Fruit fly (Drosophila melanogaster): ENCODE measurements around the gene bocks.

bocks gene

dm6 chr3R:9573812-9574587, 16.8 kb downstream of the bocks start, which contains the start of gene CG9399 (continued):
- TF ChIP-seq caup (GFP tag; optimal IDR thresholded peaks at IDR 0.05; ENCODE audit: severe bottlenecking) (peak; percentile 95), az2 (GFP tag; optimal IDR thresholded peaks at IDR 0.05) (peak; percentile 98), dmrt11E (tag; optimal IDR thresholded peaks at IDR 0.05) (peak; percentile 97), HLHmδ (GFP tag; optimal IDR thresholded peaks at IDR 0.05) (no peak), Camta (GFP tag; optimal IDR thresholded peaks at IDR 0.05) (peak; percentile 90), Elba2 (GFP tag; optimal IDR thresholded peaks at IDR 0.05) (peak; percentile 84), CG31388 (GFP tag; optimal IDR thresholded peaks at IDR 0.05) (peak; percentile 91), CG3163 (GFP tag; optimal IDR thresholded peaks at IDR 0.05) (peak; percentile 71), lmd (GFP tag; IDR thresholded peaks at IDR 0.05) (peak; percentile 97), B-H2 (GFP tag; optimal IDR thresholded peaks at IDR 0.05) (peak; percentile 94), CG14441 (GFP tag; IDR thresholded peaks at IDR 0.05) (peak; percentile 98), Hsf (GFP tag; optimal IDR thresholded peaks at IDR 0.05) (peak; percentile 98), CG17328 (GFP tag; IDR thresholded peaks at IDR 0.05) (peak; percentile 98), chm (GFP tag; IDR thresholded peaks at IDR 0.05) (peak; percentile 98), Ssrp (tag; optimal IDR thresholded peaks at IDR 0.05) (peak; percentile 99), CG13775 (GFP tag; optimal IDR thresholded peaks at IDR 0.05) (peak; percentile 98), CG3847 (GFP tag; IDR thresholded peaks at IDR 0.05) (peak; percentile 97), Dad (GFP tag; optimal IDR thresholded peaks at IDR 0.05) (peak; percentile 92), CG32767 (GFP tag; IDR thresholded peaks at IDR 0.05) (peak; percentile 97), Atf-2 (GFP tag; optimal IDR thresholded peaks at IDR 0.05) (peak; percentile 91), CG7271 (tag; optimal IDR thresholded peaks at IDR 0.05) (peak; percentile 93), dysf (GFP tag; IDR thresholded peaks at IDR 0.05) (peak; percentile 98), chn (GFP tag; optimal IDR thresholded peaks at IDR 0.05) (peak; percentile 97), Lpt (GFP tag; optimal IDR thresholded peaks at IDR 0.05) (no peak), E2f2 (GFP tag; IDR thresholded peaks at IDR 0.05) (peak; percentile 83), CG17361 (GFP tag; IDR thresholded peaks at IDR 0.05) (peak; percentile 97), Med (GFP tag) (peak; percentile 99), schlank (tag; optimal IDR thresholded peaks at IDR 0.05) (peak; percentile 86), stwl (tag; optimal IDR thresholded peaks at IDR 0.05) (peak; percentile 83), Bdp1 (GFP tag; optimal IDR thresholded peaks at IDR 0.05) (peak; percentile 90), CG11696 (GFP tag; IDR thresholded peaks at IDR 0.05) (peak; percentile 92), CG1602 (GFP tag; optimal IDR thresholded peaks at IDR 0.05) (peak; percentile 99), CG1529 (GFP tag; optimal IDR thresholded peaks at IDR 0.05) (peak; percentile 96), Poxn (GFP tag; IDR thresholded peaks at IDR 0.05) (peak; percentile 91), HmgZ (tag; optimal IDR thresholded peaks at IDR 0.05) (peak; percentile 97), unc-4 (GFP tag; IDR thresholded peaks at IDR 0.05; ENCODE audit: partially characterized antibody) (no peak), CG8359 (GFP tag; optimal IDR thresholded peaks at IDR 0.05; ENCODE audit: borderline replicate concordance) (peak; percentile 87), Mes4 (GFP tag; optimal IDR thresholded peaks at IDR 0.05) (peak; percentile 83), Nf-YA (GFP tag; IDR thresholded peaks at IDR 0.05) (peak; percentile 95), CG8281 (tag; optimal IDR thresholded peaks at IDR 0.05) (peak; percentile 84), chinmo (GFP tag; IDR thresholded peaks at IDR 0.05; ENCODE audit: partially characterized antibody) (0 out of 4 replicates have a peak, but pooled peaks have one; percentile 57), seq (GFP tag; IDR thresholded peaks at IDR 0.05) (peak; percentile 96), CG14014 (GFP tag; IDR thresholded peaks at IDR 0.05) (peak; percentile 98), nom (GFP tag; optimal IDR thresholded peaks at IDR 0.05) (peak; percentile 85), al (GFP tag; IDR thresholded peaks at IDR 0.05) (peak; percentile 95), ham (GFP tag; IDR thresholded peaks at IDR 0.05) (peak; percentile 88), h (optimal IDR thresholded peaks at IDR 0.05) (no peak), Sox100B (GFP tag; optimal IDR thresholded peaks at IDR 0.05) (peak; percentile 95), D (optimal IDR thresholded peaks at IDR 0.05) (no peak), D (GFP tag; optimal IDR thresholded peaks at IDR 0.05) (peak; percentile 95)

All from whole organism, embryonic.